Fruit fly (Drosophila melanogaster) whole organism, pupa: Measurements from ENCODE around the gene CG32459.

Source experiments
- CG10348 ChIP-seq: fragments of 200-800 bp; sonication (Bioruptor generic); IDR thresholded peaks from 2 replicates; pipeline ENCODE4 v1.3.6; 2022; ENCODE audit warnings: missing biosample characterization, missing genetic modification characterization
- CG12605 ChIP-seq: fragments of 200-800 bp; sonication (Bioruptor generic); IDR thresholded peaks from 2 replicates; pipeline ENCODE4 v1.3.6; 2022; ENCODE audit warnings: missing biosample characterization, missing genetic modification characterization
- CG13204 ChIP-seq: fragments of 200-800 bp; sonication (Bioruptor generic); optimal IDR thresholded peaks from 2 replicates; lab custom pipeline; 2018; ENCODE audit warnings: missing biosample characterization, mild to moderate bottlenecking, missing genetic modification characterization, moderate library complexity
- CG17806 ChIP-seq: fragments of 200-800 bp; sonication (Bioruptor generic); optimal IDR thresholded peaks from 2 replicates; lab custom pipeline; 2018; ENCODE audit warnings: missing biosample characterization, mild to moderate bottlenecking, missing genetic modification characterization, moderate library complexity
- CG32121 ChIP-seq: fragments of 200-800 bp; sonication (Bioruptor generic); IDR thresholded peaks from 2 replicates; pipeline ENCODE4 v1.3.6; 2022; ENCODE audit warnings: missing biosample characterization, missing genetic modification characterization
- CG8159 ChIP-seq: fragments of 200-800 bp; sonication (Bioruptor generic); optimal IDR thresholded peaks from 3 replicates; lab custom pipeline; 2018; ENCODE audit warnings: missing biosample characterization, mild to moderate bottlenecking, missing genetic modification characterization, moderate library complexity
- CG8301 ChIP-seq: fragments of 200-800 bp; sonication (Bioruptor generic); optimal IDR thresholded peaks from 2 replicates; lab custom pipeline; 2018; ENCODE audit warnings: missing biosample characterization, mild to moderate bottlenecking, missing genetic modification characterization
- CG9948 ChIP-seq: fragments of 200-800 bp; sonication (Bioruptor generic); optimal IDR thresholded peaks from 2 replicates; lab custom pipeline; 2018; ENCODE audit warnings: missing biosample characterization, mild to moderate bottlenecking, missing genetic modification characterization, moderate library complexity
- D1 ChIP-seq: fragments of 200-800 bp; sonication (Bioruptor generic); optimal IDR thresholded peaks from 2 replicates; lab custom pipeline; 2018; ENCODE audit warnings: missing biosample characterization, mild to moderate bottlenecking, missing genetic modification characterization, moderate library complexity
- EcR ChIP-seq: fragments of 200-800 bp; sonication (Bioruptor generic); optimal IDR thresholded peaks from 3 replicates; lab custom pipeline; 2019; ENCODE audit warnings: missing biosample characterization, missing genetic modification characterization, mild to moderate bottlenecking, moderate library complexity, missing genetic modification reagents
- Snoo ChIP-seq: fragments of 200-800 bp; sonication (Bioruptor generic); optimal IDR thresholded peaks from 3 replicates; lab custom pipeline; 2017; ENCODE audit warnings: missing biosample characterization, mild to moderate bottlenecking, missing genetic modification characterization, inconsistent platforms
- gl ChIP-seq: fragments of 200-800 bp; sonication (Bioruptor generic); optimal IDR thresholded peaks from 2 replicates; lab custom pipeline; 2018; ENCODE audit warnings: missing biosample characterization, mild to moderate bottlenecking, missing genetic modification characterization
- rn ChIP-seq: fragments of 200-800 bp; sonication (Bioruptor generic); IDR thresholded peaks from 2 replicates; pipeline ENCODE4 v1.3.6; 2022; ENCODE audit warnings: missing biosample characterization, missing genetic modification characterization

dm6 chr3L:22871845-22872361 lies 16.0 kb upstream of the CG32459 start, which contains the start of the genes CG11109 and Arf1:
- TF ChIP-seq gl (no peak), CG17806 (tag; lab: Kevin White, UChicago) (no peak), CG32121 (GFP tag; lab: Robert Waterston, UW) (no peak), D1 (tag; lab: Kevin White, UChicago) (no peak), CG8159 (tag; lab: Kevin White, UChicago) (no peak), CG9948 (tag; lab: Kevin White, UChicago) (no peak), CG10348 (GFP tag; lab: Robert Waterston, UW) (no peak), CG8301 (no peak), rn (GFP tag; lab: Robert Waterston, UW) (no peak), Snoo (tag; lab: Kevin White, UChicago) (no peak), CG13204 (no peak), EcR (no peak), CG12605 (no peak)
